Worm (Caenorhabditis elegans) whole organism, L3 larva: ENCODE data around the gene gegf-1.

ENCODE experiments used
- ZK546.5 ChIP-seq: sonication (generic microtip); optimal IDR thresholded peaks from 2 replicates; lab custom pipeline; 2017; ENCODE audit warnings: missing biosample characterization, missing genetic modification characterization
- ama-1 ChIP-seq: fragments of 150-350 bp; optimal IDR thresholded peaks from 2 replicates; lab custom pipeline; 2018
- egl-27 ChIP-seq: sonication (generic microtip); optimal IDR thresholded peaks from 4 replicates; lab custom pipeline; 2017; ENCODE audit warnings: missing biosample characterization, missing genetic modification reagents, missing genetic modification characterization
- elt-1 ChIP-seq: fragments of 150-350 bp; optimal IDR thresholded peaks from 2 replicates; lab custom pipeline; 2014; ENCODE audit warnings: missing biosample characterization, missing genetic modification characterization
- fos-1 ChIP-seq: fragments of 150-350 bp; optimal IDR thresholded peaks from 2 replicates; lab custom pipeline; 2014; ENCODE audit warnings: missing biosample characterization, missing genetic modification characterization
- mdl-1 ChIP-seq: fragments of 150-350 bp; optimal IDR thresholded peaks from 2 replicates; lab custom pipeline; 2014; ENCODE audit warnings: missing biosample characterization, missing genetic modification characterization
- nhr-11 ChIP-seq: fragments of 150-350 bp; optimal IDR thresholded peaks from 2 replicates; lab custom pipeline; 2014; ENCODE audit warnings: missing biosample characterization, missing genetic modification characterization
- nhr-237 ChIP-seq: fragments of 150-350 bp; optimal IDR thresholded peaks from 2 replicates; lab custom pipeline; 2014; ENCODE audit warnings: missing biosample characterization, missing genetic modification characterization
- nhr-76 ChIP-seq: fragments of 150-350 bp; sonication (generic microtip); optimal IDR thresholded peaks from 5 replicates; lab custom pipeline; 2014; ENCODE audit warnings: missing biosample characterization, missing genetic modification characterization
- snpc-4 ChIP-seq: fragments of 150-350 bp; optimal IDR thresholded peaks from 2 replicates; lab custom pipeline; 2014; ENCODE audit warnings: missing biosample characterization, missing genetic modification characterization
- unc-62 ChIP-seq: fragments of 150-350 bp; sonication (generic microtip); optimal IDR thresholded peaks from 4 replicates; lab custom pipeline; 2014; ENCODE audit warnings: missing biosample characterization, missing genetic modification reagents, missing genetic modification characterization
- ztf-11 ChIP-seq: fragments of 150-350 bp; optimal IDR thresholded peaks from 2 replicates; lab custom pipeline; 2014; ENCODE audit warnings: missing biosample characterization, missing genetic modification characterization

DNA sequence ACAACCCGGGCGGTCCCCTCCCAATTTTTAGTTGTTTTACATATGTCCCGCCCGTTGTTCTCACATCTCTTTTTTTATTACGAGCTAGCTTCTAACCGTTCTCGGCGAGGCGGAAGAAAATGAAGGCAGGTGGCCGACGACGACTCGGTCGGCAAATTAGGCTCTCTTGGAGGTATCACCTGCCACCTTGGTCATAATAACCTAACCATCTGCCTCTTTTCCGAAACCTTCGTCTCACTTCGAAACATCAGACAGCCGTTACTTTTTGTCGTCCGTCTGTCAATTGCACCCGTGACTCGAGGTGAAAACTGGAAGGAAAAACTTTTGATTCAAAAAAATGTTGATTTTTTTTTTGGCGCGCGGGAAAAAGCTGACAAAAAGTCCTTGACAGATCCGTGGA, 19.8 kb upstream of the gegf-1 start:
- TF ChIP-seq ztf-11 (no peak), nhr-11 (tag; lab: Kevin White, UChicago) (no peak), snpc-4 (tag; lab: Kevin White, UChicago) (no peak), nhr-237 (tag; lab: Kevin White, UChicago) (no peak), nhr-76 (no peak), unc-62 (GFP tag; lab: Kevin White, UChicago) (no peak), ZK546.5 (tag; lab: Kevin White, UChicago) (no peak), fos-1 (tag; lab: Kevin White, UChicago) (no peak), mdl-1 (tag; lab: Kevin White, UChicago) (no peak), ama-1 (no peak), elt-1 (tag; lab: Kevin White, UChicago) (no peak), egl-27 (no peak)
